Worm (Caenorhabditis elegans) whole organism, young adult: ENCODE results near the gene ZK1307.2.

Source experiments
- B0019.2 ChIP-seq: fragments of 200-800 bp; sonication (Bioruptor generic); conservative IDR thresholded peaks from 2 replicates; pipeline ENCODE4 v1.3.6; 2022; ENCODE audit warnings: missing genetic modification reagents, missing genetic modification characterization, missing compliant biosample characterization
- Y53F4B.3 ChIP-seq: fragments of 200-800 bp; sonication (Bioruptor generic); IDR thresholded peaks from 2 replicates; pipeline ENCODE4 v1.3.6; 2022; ENCODE audit warnings: missing genetic modification reagents, missing genetic modification characterization, missing compliant biosample characterization
- Y79H2A.3 ChIP-seq: fragments of 200-800 bp; sonication (Bioruptor generic); conservative IDR thresholded peaks from 2 replicates; pipeline ENCODE4 v1.3.6; 2022; ENCODE audit warnings: missing genetic modification reagents, missing genetic modification characterization, missing compliant biosample characterization
- bed-2 ChIP-seq: fragments of 200-800 bp; sonication (Bioruptor generic); IDR thresholded peaks from 2 replicates; pipeline ENCODE4 v1.3.6; 2022; ENCODE audit warnings: missing genetic modification reagents, missing genetic modification characterization, missing compliant biosample characterization
- ccch-3 ChIP-seq: fragments of 200-800 bp; sonication (Bioruptor generic); optimal IDR thresholded peaks from 2 replicates; lab custom pipeline; 2018; ENCODE audit warnings: mild to moderate bottlenecking, missing genetic modification characterization, missing compliant biosample characterization
- efl-1 ChIP-seq: fragments of 150-350 bp; optimal IDR thresholded peaks from 2 replicates; lab custom pipeline; 2014; ENCODE audit warnings: missing biosample characterization, missing genetic modification reagents, missing genetic modification characterization
- pbrm-1 ChIP-seq: fragments of 200-800 bp; sonication (Bioruptor generic); IDR thresholded peaks from 2 replicates; pipeline ENCODE4 v1.3.6; 2022; ENCODE audit warnings: missing genetic modification reagents, missing genetic modification characterization, missing compliant biosample characterization
- rcor-1 ChIP-seq: fragments of 200-800 bp; sonication (Bioruptor generic); IDR thresholded peaks from 2 replicates; pipeline ENCODE4 v1.3.6; 2022; ENCODE audit warnings: missing genetic modification reagents, missing genetic modification characterization, missing compliant biosample characterization
- rpc-1 ChIP-seq, 2 experiments: fragments of 150-350 bp in 1 of 2; sonication (generic microtip) in 1 of 2; optimal IDR thresholded peaks; 2 replicates each; lab custom pipeline; 2014 to 2018; ENCODE audit warnings: missing biosample characterization in 1 of 2, missing genetic modification characterization in 1 of 2, missing genetic modification reagents in 1 of 2, missing genotype in 1 of 2
- snpc-1.3 ChIP-seq: sonication (generic microtip); optimal IDR thresholded peaks from 2 replicates; lab custom pipeline; 2017; ENCODE audit warnings: missing genetic modification characterization, mild to moderate bottlenecking, missing compliant biosample characterization, antibody characterized with exemption, moderate library complexity, missing genotype, missing genetic modification reagents; ENCODE audit not compliant: insufficient read depth
- unc-130 ChIP-seq: sonication (generic microtip); optimal IDR thresholded peaks from 2 replicates; lab custom pipeline; 2016; ENCODE audit warnings: missing genetic modification reagents, missing genetic modification characterization, missing compliant biosample characterization
- unc-62 ChIP-seq: fragments of 150-350 bp; optimal IDR thresholded peaks from 2 replicates; lab custom pipeline; 2014; ENCODE audit warnings: missing biosample characterization, missing genetic modification reagents, missing genetic modification characterization
- ztf-22 ChIP-seq: fragments of 200-800 bp; sonication (Bioruptor generic); optimal IDR thresholded peaks from 2 replicates; lab custom pipeline; 2018; ENCODE audit warnings: mild to moderate bottlenecking, missing genetic modification characterization, moderate library complexity, missing compliant biosample characterization

DNA sequence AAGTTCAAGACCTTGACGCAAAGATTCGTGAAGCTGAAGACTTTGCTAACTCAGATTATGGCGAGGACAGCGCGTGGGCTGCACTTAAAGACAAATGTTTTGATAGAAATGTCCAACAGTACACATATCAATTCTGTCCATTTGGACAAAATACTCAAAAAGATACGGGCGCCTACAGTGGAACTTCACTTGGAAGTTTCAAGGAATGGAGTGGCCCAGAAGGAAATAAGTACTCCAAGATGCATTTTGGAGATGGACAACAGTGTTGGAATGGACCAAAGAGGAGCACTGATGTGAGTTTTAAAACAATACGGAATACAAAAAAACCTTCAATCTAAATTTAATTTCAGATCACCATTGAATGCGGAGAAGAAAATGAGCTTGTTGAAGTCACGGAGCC is 27.8 kb downstream of the ZK1307.2 start:
- no peak for TF ChIP-seq snpc-1.3 (tag; lab: Kevin White, UChicago)
- TF ChIP-seq rpc-1 (optimal IDR thresholded peaks at IDR 0.05; lab: Kevin White, UChicago): no peak
- no peak for TF ChIP-seq rpc-1 (tag; optimal IDR thresholded peaks at IDR 0.05; lab: Kevin White, UChicago)
- TF ChIP-seq ccch-3 (GFP tag; lab: Kevin White, UChicago): no peak
- no peak for TF ChIP-seq ztf-22 (GFP tag; lab: Kevin White, UChicago)
- no peak for TF ChIP-seq B0019.2 (GFP tag; lab: Robert Waterston, UW)
- TF ChIP-seq rcor-1 (GFP tag; lab: Robert Waterston, UW): no peak
- no peak for TF ChIP-seq pbrm-1 (GFP tag; lab: Robert Waterston, UW)
- TF ChIP-seq unc-62 (GFP tag; lab: Kevin White, UChicago): no peak
- no peak for TF ChIP-seq bed-2 (GFP tag; lab: Robert Waterston, UW)
- TF ChIP-seq unc-130: no peak
- TF ChIP-seq Y79H2A.3 (GFP tag; lab: Robert Waterston, UW): no peak
- no peak for TF ChIP-seq efl-1 (GFP tag; lab: Kevin White, UChicago)
- no peak for TF ChIP-seq Y53F4B.3
